Fruit fly (Drosophila melanogaster): ENCODE results near the gene Smg5.

The Smg5 gene

DNA sequence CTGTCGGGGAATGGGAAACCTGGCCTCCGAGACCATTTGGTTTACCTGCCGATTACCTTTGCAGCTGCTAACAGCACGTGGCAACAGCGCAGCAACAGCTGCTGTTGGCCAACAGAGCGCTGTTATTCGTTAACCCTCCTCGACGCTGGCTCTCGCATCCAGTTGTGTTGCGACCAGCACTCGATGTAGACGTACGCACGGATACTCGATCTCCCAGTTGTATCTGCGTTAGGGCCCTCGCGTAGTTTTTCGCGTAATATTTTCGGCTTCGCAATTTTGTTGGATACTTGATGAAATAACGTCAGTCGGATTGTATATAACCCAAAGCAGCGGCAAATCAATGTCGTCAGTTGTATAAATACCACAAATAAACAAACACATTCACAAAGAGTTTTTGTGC lies 25.7 kb downstream of the Smg5 start:
- TF ChIP-seq Adf1 (GFP tag; IDR thresholded peaks at IDR 0.05) (peak; percentile 37; the same call in 1 of the 2 replicates), CG15479 (GFP tag; optimal IDR thresholded peaks at IDR 0.05) (peak; percentile 3), en (GFP tag; optimal IDR thresholded peaks at IDR 0.05) (no peak), pan (optimal IDR thresholded peaks at IDR 0.05) (no peak), pan (GFP tag; optimal IDR thresholded peaks at IDR 0.05 in 1 of 2, IDR thresholded peaks at IDR 0.05 in 1 of 2) (peak in 1 of 2 experiments; percentile 51), CG8089 (GFP tag; optimal IDR thresholded peaks at IDR 0.05) (no peak), Nf-YA (GFP tag; IDR thresholded peaks at IDR 0.05) (peak; percentile 38; the same call in 1 of the 2 replicates), Opbp (GFP tag; IDR thresholded peaks at IDR 0.05; ENCODE audit: partially characterized antibody) (peak; percentile 71), HLHmδ (GFP tag; optimal IDR thresholded peaks at IDR 0.05) (peak; percentile 96), CG32772 (GFP tag; IDR thresholded peaks at IDR 0.05) (no peak), caup (GFP tag; optimal IDR thresholded peaks at IDR 0.05; ENCODE audit: severe bottlenecking) (peak; percentile 27), Meics (GFP tag; optimal IDR thresholded peaks at IDR 0.05) (peak; percentile 18), seq (GFP tag; IDR thresholded peaks at IDR 0.05) (peak; percentile 68; the same call in 1 of the 2 replicates), kay (GFP tag; optimal IDR thresholded peaks at IDR 0.05) (peak; percentile 4), bbx (GFP tag; IDR thresholded peaks at IDR 0.05; ENCODE audit: partially characterized antibody) (peak; percentile 78), chm (GFP tag; IDR thresholded peaks at IDR 0.05) (peak; percentile 90), CG34422 (GFP tag; IDR thresholded peaks at IDR 0.05) (peak; percentile 39; the same call in 1 of the 3 replicates), corto (GFP tag; optimal IDR thresholded peaks at IDR 0.05) (no peak), Mad (GFP tag; optimal IDR thresholded peaks at IDR 0.05) (peak; percentile 17), CG4424 (GFP tag; optimal IDR thresholded peaks at IDR 0.05) (peak; percentile 22), CG7372 (GFP tag; IDR thresholded peaks at IDR 0.05) (no peak), Jarid2 (GFP tag; optimal IDR thresholded peaks at IDR 0.05) (peak; percentile 99), Mrtf (GFP tag; IDR thresholded peaks at IDR 0.05) (no peak), eve (GFP tag; optimal IDR thresholded peaks at IDR 0.05) (peak in 1 of 2 experiments; percentile 7), Doc2 (GFP tag; IDR thresholded peaks at IDR 0.05) (no peak), CG8290 (GFP tag; optimal IDR thresholded peaks at IDR 0.05) (no peak), CG8290 (tag; optimal IDR thresholded peaks at IDR 0.05) (peak in 1 of 2 experiments; percentile 74), CG10959 (GFP tag; IDR thresholded peaks at IDR 0.05) (peak; percentile 46; the same call in 1 of the 2 replicates), CG8924 (tag; optimal IDR thresholded peaks at IDR 0.05) (peak; percentile 15), dmrt99B (tag; optimal IDR thresholded peaks at IDR 0.05) (no peak), stwl (tag; optimal IDR thresholded peaks at IDR 0.05) (peak; percentile 4), CG3281 (GFP tag; optimal IDR thresholded peaks at IDR 0.05) (peak; percentile 14), CrebB (tag; optimal IDR thresholded peaks at IDR 0.05) (peak; percentile 18), sd (tag; optimal IDR thresholded peaks at IDR 0.05) (peak; percentile 21), scrt (GFP tag; optimal IDR thresholded peaks at IDR 0.05) (peak; percentile 55), CG3838 (GFP tag; optimal IDR thresholded peaks at IDR 0.05) (no peak), CG11398 (GFP tag; optimal IDR thresholded peaks at IDR 0.05) (peak; percentile 19), CG17385 (GFP tag; optimal IDR thresholded peaks at IDR 0.05) (peak; percentile 42), Sox102F (GFP tag; optimal IDR thresholded peaks at IDR 0.05) (no peak), CG2199 (GFP tag; IDR thresholded peaks at IDR 0.05) (peak; percentile 68; the same call in 1 of the 3 replicates), maf-S (GFP tag; optimal IDR thresholded peaks at IDR 0.05) (no peak), Gug (GFP tag; IDR thresholded peaks at IDR 0.05) (peak; percentile 33; the same call in 1 of the 4 replicates), ham (GFP tag; IDR thresholded peaks at IDR 0.05) (no peak), Dad (GFP tag; optimal IDR thresholded peaks at IDR 0.05) (peak; percentile 34), CG2712 (tag; optimal IDR thresholded peaks at IDR 0.05) (peak; percentile 27), Blimp-1 (GFP tag; optimal IDR thresholded peaks at IDR 0.05) (no peak), unc-4 (GFP tag; IDR thresholded peaks at IDR 0.05; ENCODE audit: partially characterized antibody) (peak; percentile 23; the same call in 1 of the 2 replicates), CG13894 (tag; optimal IDR thresholded peaks at IDR 0.05) (peak; percentile 25), Vsx1 (GFP tag; optimal IDR thresholded peaks at IDR 0.05) (no peak), abd-A (tag; optimal IDR thresholded peaks at IDR 0.05) (peak; percentile 8), CG34376 (GFP tag; optimal IDR thresholded peaks at IDR 0.05) (peak; percentile 33)

Data from whole organism, embryonic.